Fruit fly (Drosophila melanogaster): ENCODE measurements around the gene Rh6.

The Rh6 gene

dm6 chr3R:15472753-15473212 is 10.2 kb upstream of the Rh6 start (continued):
- TF ChIP-seq CG12769 (tag; optimal IDR thresholded peaks at IDR 0.05) (peak; percentile 27), D (optimal IDR thresholded peaks at IDR 0.05) (no peak), D (GFP tag; optimal IDR thresholded peaks at IDR 0.05) (no peak), tio (GFP tag; optimal IDR thresholded peaks at IDR 0.05) (peak; percentile 35), fd3F (GFP tag; optimal IDR thresholded peaks at IDR 0.05) (peak; percentile 65), CG4730 (GFP tag; IDR thresholded peaks at IDR 0.05) (peak; percentile 25; the same call in 1 of the 2 replicates), lola (GFP tag; optimal IDR thresholded peaks at IDR 0.05) (no peak), fru (optimal IDR thresholded peaks at IDR 0.05) (no peak), caup (GFP tag; optimal IDR thresholded peaks at IDR 0.05; ENCODE audit: severe bottlenecking) (peak; percentile 43), nmo (GFP tag; optimal IDR thresholded peaks at IDR 0.05) (peak; percentile 43), CG11723 (GFP tag; optimal IDR thresholded peaks at IDR 0.05) (no peak), CG7357 (GFP tag; IDR thresholded peaks at IDR 0.05) (0 out of 3 replicates have a peak, but pooled peaks have one; percentile 47), CG13287 (GFP tag; IDR thresholded peaks at IDR 0.05; ENCODE audit: partially characterized antibody) (no peak), gfzf (GFP tag; optimal IDR thresholded peaks at IDR 0.05) (no peak), Mad (GFP tag; optimal IDR thresholded peaks at IDR 0.05) (peak; percentile 18), gem (tag; optimal IDR thresholded peaks at IDR 0.05) (peak; percentile 74), Doc2 (GFP tag; IDR thresholded peaks at IDR 0.05) (no peak), aop (GFP tag; IDR thresholded peaks at IDR 0.05) (no peak), CG3995 (GFP tag; optimal IDR thresholded peaks at IDR 0.05) (peak; percentile 16), dm (GFP tag; optimal IDR thresholded peaks at IDR 0.05) (no peak), pb (GFP tag; optimal IDR thresholded peaks at IDR 0.05) (no peak), HLH54F (GFP tag; optimal IDR thresholded peaks at IDR 0.05) (peak; percentile 56), PHDP (tag; optimal IDR thresholded peaks at IDR 0.05) (peak; percentile 46), CG3838 (GFP tag; optimal IDR thresholded peaks at IDR 0.05) (peak; percentile 2), HmgZ (tag; optimal IDR thresholded peaks at IDR 0.05) (peak; percentile 19), CG3065 (GFP tag; optimal IDR thresholded peaks at IDR 0.05) (no peak), ham (GFP tag; IDR thresholded peaks at IDR 0.05) (no peak), CG12391 (tag; optimal IDR thresholded peaks at IDR 0.05) (peak; percentile 32), CG3726 (GFP tag; IDR thresholded peaks at IDR 0.05) (no peak), lab (GFP tag; optimal IDR thresholded peaks at IDR 0.05) (peak; percentile 63), Sox100B (GFP tag; optimal IDR thresholded peaks at IDR 0.05) (peak; percentile 46), H15 (GFP tag; IDR thresholded peaks at IDR 0.05) (no peak), bigmax (GFP tag; optimal IDR thresholded peaks at IDR 0.05) (no peak), Scr (GFP tag; IDR thresholded peaks at IDR 0.05; ENCODE audit: partially characterized antibody) (no peak), dati (GFP tag; IDR thresholded peaks at IDR 0.05) (no peak), cg (GFP tag; optimal IDR thresholded peaks at IDR 0.05) (no peak), CG9817 (tag; optimal IDR thresholded peaks at IDR 0.05) (peak; percentile 53), CG1233 (GFP tag; optimal IDR thresholded peaks at IDR 0.05) (peak; percentile 56), Ssrp (tag; optimal IDR thresholded peaks at IDR 0.05) (peak; percentile 5), D19B (GFP tag; optimal IDR thresholded peaks at IDR 0.05) (peak; percentile 55), CG10274 (GFP tag; optimal IDR thresholded peaks at IDR 0.05) (peak; percentile 19), toy (GFP tag; IDR thresholded peaks at IDR 0.05) (no peak), NFAT (GFP tag; IDR thresholded peaks at IDR 0.05) (peak; percentile 5; the same call in 1 of the 2 replicates), Kr (GFP tag; optimal IDR thresholded peaks at IDR 0.05) (no peak), CG10147 (GFP tag; optimal IDR thresholded peaks at IDR 0.05) (peak; percentile 72), dpn (GFP tag; optimal IDR thresholded peaks at IDR 0.05) (peak in 1 of 2 experiments; percentile 56), Adf1 (GFP tag; IDR thresholded peaks at IDR 0.05) (no peak), seq (GFP tag; IDR thresholded peaks at IDR 0.05) (peak; percentile 44), CoRest (tag; optimal IDR thresholded peaks at IDR 0.05) (peak; percentile 79), CG17802 (tag; optimal IDR thresholded peaks at IDR 0.05) (no peak), CG14014 (GFP tag; IDR thresholded peaks at IDR 0.05) (peak; percentile 45; the same call in 1 of the 2 replicates)
